Worm (Caenorhabditis elegans): ENCODE data around the gene mfsd-8.
A peak's percentile ranks its signal among the peaks of the same experiment; 100 is the strongest.

The mfsd-8 gene

ce11 chrIII:3323906-3324305, 41.8 kb downstream of the mfsd-8 start:
- TF ChIP-seq ama-1 (optimal IDR thresholded peaks at IDR 0.05) = peak; percentile 78
- no peak for TF ChIP-seq nhr-28 (tag; optimal IDR thresholded peaks at IDR 0.05)
- no peak for TF ChIP-seq hmg-11 (tag; optimal IDR thresholded peaks at IDR 0.05)
- no peak for TF ChIP-seq R02D3.7 (tag; optimal IDR thresholded peaks at IDR 0.05)
- TF ChIP-seq daf-12 (tag; optimal IDR thresholded peaks at IDR 0.05) = no peak
- no peak for TF ChIP-seq nhr-77 (tag; optimal IDR thresholded peaks at IDR 0.05)
- TF ChIP-seq nhr-11 (tag; optimal IDR thresholded peaks at IDR 0.05) = no peak
- no peak for TF ChIP-seq unc-39 (tag; optimal IDR thresholded peaks at IDR 0.05)
- no peak for TF ChIP-seq unc-62 (GFP tag; optimal IDR thresholded peaks at IDR 0.05)
- TF ChIP-seq egl-5 (tag; optimal IDR thresholded peaks at IDR 0.05) = no peak
- TF ChIP-seq ztf-4 (tag; optimal IDR thresholded peaks at IDR 0.05) = no peak
- no peak for TF ChIP-seq ceh-82 (tag; optimal IDR thresholded peaks at IDR 0.05)
- TF ChIP-seq aly-2 (tag; optimal IDR thresholded peaks at IDR 0.05) = no peak
- TF ChIP-seq lsy-12 (tag; optimal IDR thresholded peaks at IDR 0.05) = no peak
- no peak for TF ChIP-seq nhr-76 (tag; optimal IDR thresholded peaks at IDR 0.05)
- TF ChIP-seq nhr-43 (tag; optimal IDR thresholded peaks at IDR 0.05; ENCODE audit: poor library complexity, severe bottlenecking) = no peak
- TF ChIP-seq nhr-12 (tag; optimal IDR thresholded peaks at IDR 0.05) = no peak
- TF ChIP-seq elt-2 (tag; optimal IDR thresholded peaks at IDR 0.05) = peak; percentile 15
- peak; percentile 76 for TF ChIP-seq nfya-1 (tag; optimal IDR thresholded peaks at IDR 0.05; ENCODE audit: insufficient read depth)
- TF ChIP-seq pqm-1 (tag; optimal IDR thresholded peaks at IDR 0.05) = no peak
- no peak for TF ChIP-seq egl-27 (tag; optimal IDR thresholded peaks at IDR 0.05)
- TF ChIP-seq jun-1 (tag; optimal IDR thresholded peaks at IDR 0.05) = no peak
- TF ChIP-seq elt-1 (tag; optimal IDR thresholded peaks at IDR 0.05) = no peak
- TF ChIP-seq eor-1 (tag; optimal IDR thresholded peaks at IDR 0.05) = peak in 1 of 2 experiments; percentile 20
- no peak for TF ChIP-seq ceh-16 (tag; optimal IDR thresholded peaks at IDR 0.05)
- TF ChIP-seq lin-15B (tag; optimal IDR thresholded peaks at IDR 0.05) = peak; percentile 75
- no peak for TF ChIP-seq mml-1 (tag; optimal IDR thresholded peaks at IDR 0.05)
- TF ChIP-seq snpc-4 (tag; optimal IDR thresholded peaks at IDR 0.05) = no peak
- no peak for TF ChIP-seq fos-1 (tag; optimal IDR thresholded peaks at IDR 0.05)
- no peak for TF ChIP-seq ceh-9 (tag; optimal IDR thresholded peaks at IDR 0.05)
- no peak for TF ChIP-seq ztf-11 (tag; optimal IDR thresholded peaks at IDR 0.05)
- no peak for TF ChIP-seq ZK546.5 (tag; optimal IDR thresholded peaks at IDR 0.05)
- TF ChIP-seq nhr-23 (tag; optimal IDR thresholded peaks at IDR 0.05) = peak; percentile 54
- no peak for TF ChIP-seq sea-2 (GFP tag; optimal IDR thresholded peaks at IDR 0.05)
- TF ChIP-seq zag-1 (tag; optimal IDR thresholded peaks at IDR 0.05) = no peak
- TF ChIP-seq elt-3 (tag; optimal IDR thresholded peaks at IDR 0.05) = no peak
- peak; percentile 44 for TF ChIP-seq nhr-25 (tag; optimal IDR thresholded peaks at IDR 0.05)
- TF ChIP-seq ceh-28 (tag; optimal IDR thresholded peaks at IDR 0.05) = no peak
- TF ChIP-seq lin-39 (tag; optimal IDR thresholded peaks at IDR 0.05) = peak; percentile 42
- no peak for TF ChIP-seq tbx-2 (tag; optimal IDR thresholded peaks at IDR 0.05)
- no peak for TF ChIP-seq skn-1 (tag; optimal IDR thresholded peaks at IDR 0.05)
- TF ChIP-seq fkh-2 (tag; optimal IDR thresholded peaks at IDR 0.05) = no peak
- TF ChIP-seq fkh-10 (GFP tag; optimal IDR thresholded peaks at IDR 0.05) = no peak
- no peak for TF ChIP-seq nhr-67 (tag; optimal IDR thresholded peaks at IDR 0.05)
- no peak for TF ChIP-seq mdl-1 (tag; optimal IDR thresholded peaks at IDR 0.05)
- TF ChIP-seq pha-4 (tag; optimal IDR thresholded peaks at IDR 0.05) = peak; percentile 75
- no peak for TF ChIP-seq nhr-237 (tag; optimal IDR thresholded peaks at IDR 0.05)

- TF ChIP-seq hmg-11 (tag; optimal IDR thresholded peaks at IDR 0.05) = no peak
- no peak for TF ChIP-seq unc-39 (tag; optimal IDR thresholded peaks at IDR 0.05)
- TF ChIP-seq ZK546.5 (tag; optimal IDR thresholded peaks at IDR 0.05) = no peak
- TF ChIP-seq fos-1 (tag; optimal IDR thresholded peaks at IDR 0.05) = no peak
- no peak for TF ChIP-seq nfya-1 (tag; optimal IDR thresholded peaks at IDR 0.05; ENCODE audit: insufficient read depth)
- no peak for TF ChIP-seq skn-1 (tag; optimal IDR thresholded peaks at IDR 0.05)
- no peak for TF ChIP-seq zag-1 (tag; optimal IDR thresholded peaks at IDR 0.05)
These were observed 47.4 kb downstream of the mfsd-8 start for ce11 chrIII:3329467-3329866.
